Worm (Caenorhabditis elegans) whole organism, late embryonic: ENCODE data around the gene lpin-1.
A peak's percentile ranks its signal among the peaks of the same experiment; 100 is the strongest.

Experiments used
- C38D4.7 ChIP-seq: fragments of 200-800 bp; sonication (Bioruptor generic); optimal IDR thresholded peaks from 2 replicates; lab custom pipeline; 2018; ENCODE audit warnings: mild to moderate bottlenecking, missing genetic modification characterization, moderate library complexity, missing compliant biosample characterization
- F13H6.1 ChIP-seq: sonication (generic microtip); optimal IDR thresholded peaks from 2 replicates; lab custom pipeline; 2016; ENCODE audit warnings: missing genetic modification characterization, missing compliant biosample characterization
- K09A11.1 ChIP-seq: sonication (generic microtip); optimal IDR thresholded peaks from 2 replicates; lab custom pipeline; 2017; ENCODE audit warnings: antibody characterized with exemption, mild to moderate bottlenecking, missing genetic modification characterization, missing compliant biosample characterization; ENCODE audit not compliant: insufficient read depth
- Y22D7AL.16 ChIP-seq: sonication (generic microtip); optimal IDR thresholded peaks from 2 replicates; lab custom pipeline; 2016; ENCODE audit warnings: missing genetic modification characterization, missing compliant biosample characterization
- ceh-14 ChIP-seq: sonication (generic microtip); optimal IDR thresholded peaks from 2 replicates; lab custom pipeline; 2016; ENCODE audit warnings: missing genotype, missing genetic modification characterization, missing compliant biosample characterization
- ceh-18 ChIP-seq: sonication (generic microtip); optimal IDR thresholded peaks from 2 replicates; lab custom pipeline; 2016; ENCODE audit warnings: missing genetic modification characterization, missing compliant biosample characterization
- ceh-2 ChIP-seq: sonication (generic microtip); optimal IDR thresholded peaks from 2 replicates; lab custom pipeline; 2016; ENCODE audit warnings: missing genotype, missing genetic modification characterization, missing compliant biosample characterization
- ceh-24 ChIP-seq: sonication (generic microtip); optimal IDR thresholded peaks from 2 replicates; lab custom pipeline; 2016; ENCODE audit warnings: mild to moderate bottlenecking, missing genetic modification characterization, missing compliant biosample characterization
- ceh-30 ChIP-seq: fragments of 150-350 bp; optimal IDR thresholded peaks from 2 replicates; lab custom pipeline; 2014; ENCODE audit warnings: missing biosample characterization, missing genetic modification characterization
- ceh-31 ChIP-seq: sonication (generic microtip); optimal IDR thresholded peaks from 2 replicates; lab custom pipeline; 2016; ENCODE audit warnings: missing genetic modification characterization, missing compliant biosample characterization
- ceh-34 ChIP-seq: sonication (generic microtip); optimal IDR thresholded peaks from 2 replicates; lab custom pipeline; 2016; ENCODE audit warnings: mild to moderate bottlenecking, missing genetic modification characterization, missing compliant biosample characterization
- ceh-45 ChIP-seq: fragments of 200-800 bp; sonication (Bioruptor generic); IDR thresholded peaks from 2 replicates; pipeline ENCODE4 v1.3.6; 2022; ENCODE audit warnings: missing genetic modification reagents, missing genetic modification characterization, missing compliant biosample characterization
- ceh-48 ChIP-seq: sonication (generic microtip); optimal IDR thresholded peaks from 2 replicates; lab custom pipeline; 2016; ENCODE audit warnings: missing genetic modification characterization, inconsistent platforms, missing compliant biosample characterization
- elt-2 ChIP-seq: sonication (generic microtip); optimal IDR thresholded peaks from 2 replicates; lab custom pipeline; 2016; ENCODE audit warnings: missing genetic modification reagents, missing genetic modification characterization, missing compliant biosample characterization
- elt-4 ChIP-seq: sonication (generic microtip); optimal IDR thresholded peaks from 2 replicates; lab custom pipeline; 2016; ENCODE audit warnings: missing genetic modification characterization, missing compliant biosample characterization
- ets-4 ChIP-seq: sonication (generic microtip); optimal IDR thresholded peaks from 2 replicates; lab custom pipeline; 2016; ENCODE audit warnings: missing genetic modification characterization, missing compliant biosample characterization
- fkh-6 ChIP-seq: sonication (generic microtip); optimal IDR thresholded peaks from 2 replicates; lab custom pipeline; 2016; ENCODE audit warnings: missing genetic modification characterization, missing compliant biosample characterization
- hlh-30 ChIP-seq: sonication (generic microtip); optimal IDR thresholded peaks from 2 replicates; lab custom pipeline; 2017; ENCODE audit warnings: antibody characterized with exemption, missing genetic modification characterization, missing compliant biosample characterization; ENCODE audit not compliant: insufficient read depth
- lin-11 ChIP-seq: fragments of 200-800 bp; sonication (Bioruptor generic); optimal IDR thresholded peaks from 2 replicates; lab custom pipeline; 2018; ENCODE audit warnings: mild to moderate bottlenecking, missing genetic modification characterization, missing compliant biosample characterization
- madf-2 ChIP-seq: sonication (generic microtip); optimal IDR thresholded peaks from 2 replicates; lab custom pipeline; 2017; ENCODE audit warnings: missing genetic modification characterization, missing compliant biosample characterization
- nfya-1 ChIP-seq: sonication (generic microtip); optimal IDR thresholded peaks from 2 replicates; lab custom pipeline; 2017; ENCODE audit warnings: missing genetic modification characterization, mild to moderate bottlenecking, missing compliant biosample characterization, antibody characterized with exemption, moderate library complexity
- nhr-11 ChIP-seq: fragments of 150-350 bp; optimal IDR thresholded peaks from 2 replicates; lab custom pipeline; 2014; ENCODE audit warnings: missing biosample characterization, missing genetic modification characterization
- npax-4 ChIP-seq: sonication (generic microtip); optimal IDR thresholded peaks from 2 replicates; lab custom pipeline; 2016; ENCODE audit warnings: missing genetic modification characterization, missing compliant biosample characterization
- odd-2 ChIP-seq: sonication (generic microtip); optimal IDR thresholded peaks from 2 replicates; lab custom pipeline; 2017; ENCODE audit warnings: antibody characterized with exemption, mild to moderate bottlenecking, missing genetic modification characterization, missing compliant biosample characterization
- pag-3 ChIP-seq: sonication (generic microtip); optimal IDR thresholded peaks from 2 replicates; lab custom pipeline; 2016; ENCODE audit warnings: missing compliant biosample characterization, missing genetic modification characterization, borderline replicate concordance
- pat-9 ChIP-seq: fragments of 200-800 bp; sonication (Bioruptor generic); optimal IDR thresholded peaks from 2 replicates; lab custom pipeline; 2018; ENCODE audit warnings: mild to moderate bottlenecking, missing genetic modification characterization, moderate library complexity, missing compliant biosample characterization
- pax-1 ChIP-seq: fragments of 150-350 bp; optimal IDR thresholded peaks from 2 replicates; lab custom pipeline; 2014; ENCODE audit warnings: missing biosample characterization, missing genetic modification characterization
- pha-4 ChIP-seq: fragments of 150-350 bp; optimal IDR thresholded peaks from 2 replicates; lab custom pipeline; 2018; ENCODE audit warnings: missing biosample characterization, missing genetic modification reagents, missing genetic modification characterization
- rnt-1 ChIP-seq: sonication (generic microtip); optimal IDR thresholded peaks from 2 replicates; lab custom pipeline; 2016; ENCODE audit warnings: missing genetic modification characterization, missing compliant biosample characterization
- sdc-2 ChIP-seq: sonication (generic microtip); optimal IDR thresholded peaks from 2 replicates; lab custom pipeline; 2016; ENCODE audit warnings: missing genotype, missing genetic modification characterization, missing compliant biosample characterization
- sox-4 ChIP-seq: sonication (generic microtip); optimal IDR thresholded peaks from 2 replicates; lab custom pipeline; 2017; ENCODE audit warnings: mild to moderate bottlenecking, missing genetic modification characterization, inconsistent platforms, missing compliant biosample characterization
- tbx-2 ChIP-seq: sonication (generic microtip); optimal IDR thresholded peaks from 2 replicates; lab custom pipeline; 2016; ENCODE audit warnings: missing genetic modification characterization, missing compliant biosample characterization
- ttx-3 ChIP-seq: sonication (generic microtip); optimal IDR thresholded peaks from 2 replicates; lab custom pipeline; 2016; ENCODE audit warnings: missing genetic modification reagents, missing genetic modification characterization, missing compliant biosample characterization
- unc-42 ChIP-seq: sonication (generic microtip); optimal IDR thresholded peaks from 2 replicates; lab custom pipeline; 2016; ENCODE audit warnings: missing genotype, missing genetic modification characterization, missing compliant biosample characterization
- unc-55 ChIP-seq: sonication (generic microtip); optimal IDR thresholded peaks from 2 replicates; lab custom pipeline; 2017; ENCODE audit warnings: missing biosample characterization, missing genetic modification reagents, missing genetic modification characterization
- unc-86 ChIP-seq: sonication (generic microtip); optimal IDR thresholded peaks from 2 replicates; lab custom pipeline; 2016; ENCODE audit warnings: missing genetic modification characterization, missing compliant biosample characterization
- zip-5 ChIP-seq: sonication (generic microtip); optimal IDR thresholded peaks from 2 replicates; lab custom pipeline; 2016; ENCODE audit warnings: missing genetic modification characterization, missing compliant biosample characterization

lpin-1 gene

ce11 chrV:13679859-13680258 lies 25.9 kb upstream of the lpin-1 start:
- TF ChIP-seq sox-4 (tag; lab: Kevin White, UChicago) (no peak), ceh-30 (tag; lab: Kevin White, UChicago) (no peak), ets-4 (tag; lab: Kevin White, UChicago) (no peak), ceh-14 (tag; lab: Kevin White, UChicago) (no peak), Y22D7AL.16 (tag; lab: Kevin White, UChicago) (no peak), elt-4 (tag; lab: Kevin White, UChicago) (no peak)
- TF ChIP-seq, all 69 proteins: peak for 0

ce11 chrV:13678542-13678941 lies 24.6 kb upstream of the lpin-1 start, which contains the start of the genes tag-65 and ccz-1:
TSS of gene tag-65 (minus strand) at chrV:13678587.
TSS of gene ccz-1 (plus strand) at chrV:13678875.
- TF ChIP-seq zip-5 (tag; lab: Kevin White, UChicago) (no peak), ceh-2 (no peak), tbx-2 (peak; percentile 42), Y22D7AL.16 (tag; lab: Kevin White, UChicago) (no peak), ceh-14 (tag; lab: Kevin White, UChicago) (no peak), unc-55 (GFP tag; lab: Kevin White, UChicago) (peak; percentile 84), elt-2 (tag; lab: Kevin White, UChicago) (peak; percentile 45), npax-4 (tag; lab: Kevin White, UChicago) (no peak), F13H6.1 (no peak), ttx-3 (peak; percentile 35), ceh-31 (tag; lab: Kevin White, UChicago) (peak; percentile 35), unc-86 (tag; lab: Kevin White, UChicago) (peak; percentile 22), rnt-1 (tag; lab: Kevin White, UChicago) (no peak), nfya-1 (tag; lab: Kevin White, UChicago) (peak; percentile 71), pat-9 (tag; lab: Kevin White, UChicago) (peak; percentile 1), unc-42 (tag; lab: Kevin White, UChicago) (peak; percentile 62), K09A11.1 (tag; lab: Kevin White, UChicago) (peak; percentile 7), hlh-30 (tag; lab: Kevin White, UChicago) (no peak), nhr-11 (tag; lab: Kevin White, UChicago) (no peak)

- TF ChIP-seq nhr-11 (tag; lab: Kevin White, UChicago) (no peak), madf-2 (no peak)
Measured at ce11 chrV:13671911-13672639, 18.1 kb upstream of the lpin-1 start, which contains the start of the genes mip-2 and F58G11.4. TSS of gene mip-2 (minus strand) at chrV:13671958. TSS of gene F58G11.4 (plus strand) at chrV:13672589.

ce11 chrV:13669170-13669569 lies 15.2 kb upstream of the lpin-1 start:
- TF ChIP-seq odd-2 (tag; lab: Kevin White, UChicago) (no peak), ceh-14 (tag; lab: Kevin White, UChicago) (no peak), lin-11 (tag; lab: Kevin White, UChicago) (no peak), ets-4 (tag; lab: Kevin White, UChicago) (no peak), ceh-18 (no peak), pha-4 (tag; lab: Kevin White, UChicago) (no peak), pag-3 (tag; lab: Kevin White, UChicago) (no peak), C38D4.7 (no peak), sdc-2 (no peak), unc-86 (tag; lab: Kevin White, UChicago) (no peak), ceh-45 (GFP tag; lab: Robert Waterston, UW) (no peak)

- TF ChIP-seq ceh-48 (tag; lab: Kevin White, UChicago) = no peak
- no peak for TF ChIP-seq ceh-34 (tag; lab: Kevin White, UChicago)
- TF ChIP-seq ceh-45 (GFP tag; lab: Robert Waterston, UW) = no peak
- TF ChIP-seq pha-4 (tag; lab: Kevin White, UChicago) = no peak
- no peak for TF ChIP-seq pax-1 (tag; lab: Kevin White, UChicago)
- TF ChIP-seq hlh-30 (tag; lab: Kevin White, UChicago) = no peak
- TF ChIP-seq ceh-24 (tag; lab: Kevin White, UChicago) = no peak
- no peak for TF ChIP-seq fkh-6 (tag; lab: Kevin White, UChicago)
Measured at ce11 chrV:13668337-13668736, 14.4 kb upstream of the lpin-1 start.
